Fruit fly (Drosophila melanogaster): ENCODE data around the gene Vta1.

Vta1 gene

DNA sequence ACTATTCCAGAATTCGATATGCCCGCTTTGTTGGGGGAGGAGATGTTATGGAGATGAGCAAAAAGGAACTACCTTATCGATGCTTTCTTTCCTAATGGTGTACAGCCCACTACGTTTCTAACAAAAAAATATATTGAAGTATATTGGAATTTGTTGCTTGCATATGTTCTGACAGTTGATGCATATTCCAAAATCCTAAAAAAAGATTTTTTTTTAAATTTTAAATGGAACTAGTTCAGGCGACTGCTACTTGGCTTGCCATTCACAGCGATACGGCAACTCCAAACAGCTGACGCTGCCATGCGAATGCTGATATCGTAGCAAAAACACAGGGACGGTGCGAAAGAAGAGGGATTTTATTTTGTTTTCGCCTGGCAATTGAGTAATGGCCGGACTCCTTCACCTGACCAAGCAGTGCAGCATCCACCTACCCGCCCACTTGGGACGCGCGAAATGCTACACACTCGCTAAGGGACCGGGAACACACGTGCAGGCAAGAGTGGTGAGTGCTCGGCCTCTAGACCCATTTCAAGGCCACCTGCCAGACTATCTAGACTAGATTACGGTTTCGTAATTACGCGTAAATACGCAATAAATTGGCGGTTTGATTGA, 34.5 kb downstream of the Vta1 start, which contains the start of the genes CG13926, ABCB7 and CG33230:
CG13926 (minus strand) TSS at position 43 of the 612 bp plus-strand sequence.
ABCB7 (plus strand) TSS at position 299 of the 612 bp plus-strand sequence.
CG33230 (plus strand) TSS at position 299 of the 612 bp plus-strand sequence.
- TF ChIP-seq ey (GFP tag; optimal IDR thresholded peaks at IDR 0.05), result peak; percentile 43
- peak; percentile 58 for TF ChIP-seq fru (GFP tag; optimal IDR thresholded peaks at IDR 0.05)
- TF ChIP-seq rgr (GFP tag; optimal IDR thresholded peaks at IDR 0.05), result peak; percentile 46
- peak; percentile 31 for TF ChIP-seq Sp1 (GFP tag; optimal IDR thresholded peaks at IDR 0.05)
- TF ChIP-seq h (GFP tag; optimal IDR thresholded peaks at IDR 0.05), result peak; percentile 64
- TF ChIP-seq woc (GFP tag; optimal IDR thresholded peaks at IDR 0.05), result peak; percentile 88
- peak; percentile 59 for TF ChIP-seq HLH106 (tag; optimal IDR thresholded peaks at IDR 0.05)
- TF ChIP-seq Mio (GFP tag; optimal IDR thresholded peaks at IDR 0.05), result no peak
- TF ChIP-seq Jra (GFP tag; optimal IDR thresholded peaks at IDR 0.05), result no peak
- peak; percentile 47 for TF ChIP-seq Hr83 (GFP tag; optimal IDR thresholded peaks at IDR 0.05; ENCODE audit: poor library complexity, severe bottlenecking)
- no peak for TF ChIP-seq psq (GFP tag; optimal IDR thresholded peaks at IDR 0.05)
- no peak for TF ChIP-seq Dfd (GFP tag; optimal IDR thresholded peaks at IDR 0.05)
- TF ChIP-seq Rel (GFP tag; optimal IDR thresholded peaks at IDR 0.05), result no peak
- TF ChIP-seq Rel (tag; optimal IDR thresholded peaks at IDR 0.05), result peak; percentile 35
- TF ChIP-seq CG32264 (GFP tag; optimal IDR thresholded peaks at IDR 0.05), result no peak
- TF ChIP-seq Myc (optimal IDR thresholded peaks at IDR 0.05), result peak; percentile 88
- peak; percentile 46 for TF ChIP-seq OdsH (GFP tag; optimal IDR thresholded peaks at IDR 0.05)
- no peak for TF ChIP-seq tai (GFP tag; optimal IDR thresholded peaks at IDR 0.05)
- TF ChIP-seq jim (GFP tag; optimal IDR thresholded peaks at IDR 0.05), result no peak
- TF ChIP-seq br (GFP tag; optimal IDR thresholded peaks at IDR 0.05), result peak; percentile 8
- no peak for TF ChIP-seq Hr78 (GFP tag; optimal IDR thresholded peaks at IDR 0.05)
- TF ChIP-seq foxo (GFP tag; optimal IDR thresholded peaks at IDR 0.05), result peak in 1 of 2 experiments; percentile 66
- TF ChIP-seq brk (GFP tag; optimal IDR thresholded peaks at IDR 0.05), result no peak

DNA sequence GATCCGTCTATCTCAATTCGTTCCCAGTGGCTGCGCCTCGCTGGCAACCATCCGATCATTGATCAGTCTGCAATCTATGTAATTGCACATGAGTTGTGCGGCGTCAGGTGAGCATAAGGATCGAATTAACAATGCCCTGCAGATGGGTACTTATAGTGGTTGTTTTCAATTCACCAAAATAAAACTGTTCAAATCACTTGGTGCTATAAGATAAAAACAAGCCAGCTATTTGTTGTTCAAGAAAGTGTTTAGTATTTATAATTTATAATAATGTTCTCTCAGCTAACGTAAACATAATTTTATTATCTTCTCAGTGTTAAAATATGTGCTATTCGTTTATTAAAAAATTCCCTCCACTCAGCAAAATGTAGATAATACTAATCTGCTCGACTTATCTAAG, 37.0 kb downstream of the Vta1 start, which contains the start of gene CG12105:
CG12105 (minus strand) TSS at position 101 of the 400 bp plus-strand sequence.
- no peak for TF ChIP-seq CG9705 (GFP tag; optimal IDR thresholded peaks at IDR 0.05)
- TF ChIP-seq Vsx2 (GFP tag; optimal IDR thresholded peaks at IDR 0.05; ENCODE audit: partially characterized antibody), result no peak
- no peak for TF ChIP-seq HLH106 (tag; optimal IDR thresholded peaks at IDR 0.05)
- no peak for TF ChIP-seq lola (GFP tag; optimal IDR thresholded peaks at IDR 0.05)
- no peak for TF ChIP-seq dl (GFP tag; optimal IDR thresholded peaks at IDR 0.05; ENCODE audit: insufficient read depth in 1 of 2, partially characterized antibody in 2 of 2)
- TF ChIP-seq N (GFP tag; optimal IDR thresholded peaks at IDR 0.05), result no peak
- TF ChIP-seq h (GFP tag; optimal IDR thresholded peaks at IDR 0.05), result no peak
- TF ChIP-seq rgr (GFP tag; optimal IDR thresholded peaks at IDR 0.05), result no peak
- no peak for TF ChIP-seq CG32264 (GFP tag; optimal IDR thresholded peaks at IDR 0.05)
- TF ChIP-seq brk (GFP tag; optimal IDR thresholded peaks at IDR 0.05), result no peak
- no peak for TF ChIP-seq Rel (GFP tag; optimal IDR thresholded peaks at IDR 0.05)
- TF ChIP-seq Rel (tag; optimal IDR thresholded peaks at IDR 0.05), result no peak
- no peak for TF ChIP-seq fru (GFP tag; optimal IDR thresholded peaks at IDR 0.05)

DNA sequence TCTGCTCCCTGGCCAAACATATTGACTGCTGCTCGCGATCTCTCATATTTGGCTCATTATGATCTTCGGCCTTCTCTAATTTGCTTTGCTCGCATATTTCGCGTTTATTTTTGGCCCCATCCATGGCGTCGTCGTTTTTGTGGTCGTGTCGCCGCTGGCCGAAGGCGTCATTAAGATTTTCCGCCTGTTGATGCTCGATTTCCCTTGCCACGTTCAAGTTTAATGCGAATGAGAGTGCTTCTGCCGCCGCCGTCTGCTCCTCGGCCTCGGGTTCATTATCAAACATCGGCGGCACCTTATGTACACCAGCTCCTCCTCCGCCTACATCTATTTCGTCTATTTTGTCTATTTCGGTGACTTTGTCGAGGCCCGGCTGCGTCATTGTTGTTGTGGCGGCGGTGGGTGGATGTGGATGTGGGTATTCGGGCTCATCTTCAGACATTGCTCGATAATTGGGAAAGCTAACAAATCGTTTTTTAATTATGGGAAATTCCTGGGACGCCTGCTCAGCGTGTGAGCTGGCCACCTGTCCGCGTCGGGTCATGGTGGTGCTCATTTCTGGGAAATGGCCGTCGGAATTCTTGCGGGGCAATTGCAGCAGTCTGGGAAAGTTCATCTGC, 38.1 kb downstream of the Vta1 start:
- TF ChIP-seq usp (GFP tag; optimal IDR thresholded peaks at IDR 0.05) (no peak), tai (GFP tag; optimal IDR thresholded peaks at IDR 0.05) (no peak), Sp1 (GFP tag; optimal IDR thresholded peaks at IDR 0.05) (no peak), Abd-B (GFP tag; optimal IDR thresholded peaks at IDR 0.05) (no peak), CG32264 (GFP tag; optimal IDR thresholded peaks at IDR 0.05) (no peak), Jra (GFP tag; optimal IDR thresholded peaks at IDR 0.05) (no peak), CrebA (GFP tag; optimal IDR thresholded peaks at IDR 0.05; ENCODE audit: borderline replicate concordance) (no peak)

DNA sequence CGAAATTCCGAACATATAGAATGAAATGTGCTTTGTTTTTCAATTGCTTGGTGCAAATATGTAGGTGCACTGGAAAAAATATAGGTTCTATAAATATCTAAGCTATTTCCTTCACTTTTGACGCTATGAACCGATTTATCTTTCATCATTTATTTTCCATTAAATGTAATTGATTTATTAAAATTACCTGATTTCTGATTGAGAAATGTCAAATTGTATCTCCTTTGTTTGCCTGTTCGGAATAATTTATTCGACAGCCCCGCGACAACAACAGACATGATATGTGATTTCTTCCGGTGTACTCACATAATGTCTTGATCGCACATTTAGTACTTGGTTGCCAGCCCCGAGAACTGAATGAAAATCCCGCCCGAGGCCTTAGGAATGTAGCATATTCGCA, 43.1 kb downstream of the Vta1 start:
- TF ChIP-seq Hr83 (GFP tag; optimal IDR thresholded peaks at IDR 0.05; ENCODE audit: poor library complexity, severe bottlenecking) (no peak), CrebA (GFP tag; optimal IDR thresholded peaks at IDR 0.05; ENCODE audit: borderline replicate concordance) (no peak), Dfd (GFP tag; optimal IDR thresholded peaks at IDR 0.05) (no peak), br (GFP tag; optimal IDR thresholded peaks at IDR 0.05) (no peak), Dif (GFP tag; optimal IDR thresholded peaks at IDR 0.05; ENCODE audit: partially characterized antibody) (no peak), Mio (GFP tag; optimal IDR thresholded peaks at IDR 0.05) (no peak), Rel (GFP tag; optimal IDR thresholded peaks at IDR 0.05) (no peak), Rel (tag; optimal IDR thresholded peaks at IDR 0.05) (no peak), N (GFP tag; optimal IDR thresholded peaks at IDR 0.05) (no peak), jim (GFP tag; optimal IDR thresholded peaks at IDR 0.05) (no peak), lola (GFP tag; optimal IDR thresholded peaks at IDR 0.05) (no peak), dl (GFP tag; optimal IDR thresholded peaks at IDR 0.05; ENCODE audit: insufficient read depth in 1 of 2, partially characterized antibody in 2 of 2) (no peak), woc (GFP tag; optimal IDR thresholded peaks at IDR 0.05) (no peak), sage (GFP tag; optimal IDR thresholded peaks at IDR 0.05) (no peak), psq (GFP tag; optimal IDR thresholded peaks at IDR 0.05) (no peak), rgr (GFP tag; optimal IDR thresholded peaks at IDR 0.05) (no peak), pan (optimal IDR thresholded peaks at IDR 0.05) (no peak), Hr78 (GFP tag; optimal IDR thresholded peaks at IDR 0.05) (no peak), dmrt93B (GFP tag; optimal IDR thresholded peaks at IDR 0.05) (no peak), Hnf4 (GFP tag; optimal IDR thresholded peaks at IDR 0.05) (no peak), foxo (GFP tag; optimal IDR thresholded peaks at IDR 0.05) (no peak)

Measured in whole organism, wandering third instar larva.